Fruit fly (Drosophila melanogaster): ENCODE results near the gene emc.

emc gene

DNA sequence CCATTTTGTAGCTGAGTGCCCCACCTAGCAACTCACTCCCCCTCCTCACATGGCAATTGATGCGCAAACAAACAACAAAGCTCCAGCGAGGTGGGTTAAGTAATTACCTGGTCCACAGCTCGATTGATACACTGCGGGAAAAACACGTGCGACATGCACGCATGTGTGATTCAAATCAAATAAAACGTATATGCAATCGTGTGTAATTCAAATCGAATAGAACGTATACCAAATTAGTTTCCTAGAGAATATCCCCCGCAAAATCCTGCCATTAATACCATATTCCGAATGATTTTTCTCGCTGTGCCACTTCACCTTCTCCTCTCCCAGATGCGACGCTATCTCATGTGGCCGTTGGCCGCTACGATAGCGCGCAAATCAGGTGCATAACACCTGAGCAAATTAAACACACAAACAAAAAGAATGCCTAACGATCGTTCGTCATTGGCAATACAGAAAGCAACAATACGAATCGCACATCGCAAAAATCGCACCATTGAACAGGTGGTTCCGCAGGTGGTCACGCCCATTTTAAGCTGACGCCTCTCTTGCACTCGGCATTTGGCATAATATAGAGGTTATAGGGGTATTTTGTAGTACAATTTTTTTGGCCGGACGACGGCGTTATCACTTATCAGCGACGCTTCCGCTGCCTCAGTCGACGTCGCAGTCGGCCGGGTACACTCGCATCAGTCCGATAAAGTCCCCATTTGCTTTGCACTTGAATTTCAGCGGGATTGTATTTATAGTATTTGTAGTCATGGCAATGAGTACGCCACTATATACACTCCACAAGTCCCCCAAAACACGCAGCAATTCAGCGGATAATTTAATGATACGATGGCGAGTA is 35.1 kb downstream of the emc start (continued):
- TF ChIP-seq gcm (GFP tag; optimal IDR thresholded peaks at IDR 0.05) = peak; percentile 9
- TF ChIP-seq CG13894 (tag; optimal IDR thresholded peaks at IDR 0.05) = no peak
- TF ChIP-seq YL-1 (GFP tag; optimal IDR thresholded peaks at IDR 0.05) = no peak
- TF ChIP-seq Sox100B (GFP tag; optimal IDR thresholded peaks at IDR 0.05) = peak; percentile 55
- peak; percentile 79 for TF ChIP-seq CG11504 (tag; optimal IDR thresholded peaks at IDR 0.05)
- no peak for TF ChIP-seq MESR4 (GFP tag; optimal IDR thresholded peaks at IDR 0.05)
- TF ChIP-seq emc (GFP tag; optimal IDR thresholded peaks at IDR 0.05) = no peak
- TF ChIP-seq CG15601 (tag; optimal IDR thresholded peaks at IDR 0.05) = peak; percentile 43
- TF ChIP-seq CG8478 (optimal IDR thresholded peaks at IDR 0.05) = no peak
- no peak for TF ChIP-seq Lpt (GFP tag; optimal IDR thresholded peaks at IDR 0.05)
- TF ChIP-seq Blimp-1 (GFP tag; optimal IDR thresholded peaks at IDR 0.05) = peak; percentile 59
- TF ChIP-seq ind (GFP tag; optimal IDR thresholded peaks at IDR 0.05) = peak; percentile 75
- TF ChIP-seq usp (GFP tag; optimal IDR thresholded peaks at IDR 0.05) = no peak
- TF ChIP-seq CG17612 (GFP tag; IDR thresholded peaks at IDR 0.05) = peak; percentile 67
- TF ChIP-seq Rfx (GFP tag; IDR thresholded peaks at IDR 0.05) = peak; percentile 81
- TF ChIP-seq chif (GFP tag; optimal IDR thresholded peaks at IDR 0.05) = peak; percentile 70 to 71
- peak; percentile 80 for TF ChIP-seq HLH3B (GFP tag; IDR thresholded peaks at IDR 0.05)
- peak; percentile 78 for TF ChIP-seq dmrt99B (tag; optimal IDR thresholded peaks at IDR 0.05)
- TF ChIP-seq toy (GFP tag; IDR thresholded peaks at IDR 0.05) = 0 out of 2 replicates have a peak, but pooled peaks have one; percentile 31
- TF ChIP-seq CG2199 (GFP tag; IDR thresholded peaks at IDR 0.05) = no peak
- TF ChIP-seq sim (GFP tag; IDR thresholded peaks at IDR 0.05) = peak; percentile 73
- peak; percentile 59 for TF ChIP-seq CG13424 (tag; optimal IDR thresholded peaks at IDR 0.05)
- no peak for TF ChIP-seq slou (GFP tag; optimal IDR thresholded peaks at IDR 0.05)
- no peak for TF ChIP-seq gcm2 (GFP tag; optimal IDR thresholded peaks at IDR 0.05)
- peak; percentile 76 for TF ChIP-seq org-1 (GFP tag; optimal IDR thresholded peaks at IDR 0.05)
- TF ChIP-seq CG10209 (GFP tag; optimal IDR thresholded peaks at IDR 0.05) = peak; percentile 74
- no peak for TF ChIP-seq zf30C (GFP tag; optimal IDR thresholded peaks at IDR 0.05)
- TF ChIP-seq ato (GFP tag; IDR thresholded peaks at IDR 0.05; ENCODE audit: partially characterized antibody) = no peak
- TF ChIP-seq crp (GFP tag; optimal IDR thresholded peaks at IDR 0.05) = no peak
- peak; percentile 57 for TF ChIP-seq CG13624 (GFP tag; optimal IDR thresholded peaks at IDR 0.05)
- no peak for TF ChIP-seq Jarid2 (GFP tag; optimal IDR thresholded peaks at IDR 0.05)
- peak; percentile 55 for TF ChIP-seq ssp (GFP tag; IDR thresholded peaks at IDR 0.05)
- TF ChIP-seq pan (optimal IDR thresholded peaks at IDR 0.05) = no peak
- TF ChIP-seq pan (GFP tag; optimal IDR thresholded peaks at IDR 0.05 in 1 of 2, IDR thresholded peaks at IDR 0.05 in 1 of 2) = peak in 1 of 2 experiments; percentile 81
- peak; percentile 59 for TF ChIP-seq Mes4 (GFP tag; optimal IDR thresholded peaks at IDR 0.05)
- peak; percentile 15 for TF ChIP-seq mirr (GFP tag; optimal IDR thresholded peaks at IDR 0.05)
- TF ChIP-seq D19B (GFP tag; optimal IDR thresholded peaks at IDR 0.05) = no peak
- peak; percentile 6 for TF ChIP-seq bigmax (GFP tag; optimal IDR thresholded peaks at IDR 0.05)
- peak; percentile 48; the same call in 1 of the 2 replicates for TF ChIP-seq MBD-R2 (GFP tag; IDR thresholded peaks at IDR 0.05)
- peak; percentile 43 for TF ChIP-seq NK7.1 (GFP tag; optimal IDR thresholded peaks at IDR 0.05)
- TF ChIP-seq hth (optimal IDR thresholded peaks at IDR 0.05) = no peak
- TF ChIP-seq HLHmδ (GFP tag; optimal IDR thresholded peaks at IDR 0.05) = no peak
- no peak for TF ChIP-seq nerfin-2 (GFP tag; IDR thresholded peaks at IDR 0.05; ENCODE audit: partially characterized antibody)
- TF ChIP-seq Oli (tag; optimal IDR thresholded peaks at IDR 0.05) = peak; percentile 77
- TF ChIP-seq Dfd (GFP tag; optimal IDR thresholded peaks at IDR 0.05) = no peak
- peak; percentile 4 for TF ChIP-seq gsb-n (tag; optimal IDR thresholded peaks at IDR 0.05)
- no peak for TF ChIP-seq BEAF-32 (GFP tag; optimal IDR thresholded peaks at IDR 0.05)
- TF ChIP-seq D19A (tag; optimal IDR thresholded peaks at IDR 0.05) = peak; percentile 29
- TF ChIP-seq CG3838 (GFP tag; optimal IDR thresholded peaks at IDR 0.05) = no peak
- TF ChIP-seq Tbp (GFP tag; optimal IDR thresholded peaks at IDR 0.05) = no peak
